Worm (Caenorhabditis elegans): Measurements from ENCODE around the gene ilkp-1.

ilkp-1 gene

DNA sequence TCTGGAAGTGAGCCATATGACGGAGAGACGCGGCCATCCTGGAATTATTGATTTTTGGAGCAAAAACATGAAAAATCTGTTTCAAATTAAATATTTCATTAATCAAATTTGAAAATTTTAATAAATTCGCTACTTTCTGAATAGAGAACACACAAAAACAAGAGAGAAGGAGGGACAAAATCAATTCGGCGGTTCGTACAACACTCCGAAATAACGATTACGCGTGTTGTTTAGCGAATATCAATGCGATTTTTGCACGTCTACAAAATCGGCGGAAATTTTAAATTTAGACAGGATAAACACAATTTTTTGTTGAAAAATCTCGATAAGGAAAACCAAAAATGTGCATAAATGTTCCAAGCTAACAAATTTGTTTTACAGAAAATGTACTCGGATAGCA, at the start of gene ilkp-1, which contains the start of gene sdhd-1:
ilkp-1 (plus strand) TSS at position 380 of the 400 bp plus-strand sequence.
sdhd-1 (minus strand) TSS at position 38 of the 400 bp plus-strand sequence.
- TF ChIP-seq unc-39 (tag; optimal IDR thresholded peaks at IDR 0.05) (no peak), nhr-12 (tag; optimal IDR thresholded peaks at IDR 0.05) (no peak), unc-62 (GFP tag; optimal IDR thresholded peaks at IDR 0.05) (no peak), F13H6.1 (tag; optimal IDR thresholded peaks at IDR 0.05) (no peak), lin-39 (tag; optimal IDR thresholded peaks at IDR 0.05) (no peak), ztf-4 (tag; optimal IDR thresholded peaks at IDR 0.05) (no peak), nhr-129 (tag; optimal IDR thresholded peaks at IDR 0.05) (peak; percentile 39), C34F6.9 (tag; optimal IDR thresholded peaks at IDR 0.05) (peak; percentile 84), elt-1 (tag; optimal IDR thresholded peaks at IDR 0.05) (no peak), crh-2 (tag; optimal IDR thresholded peaks at IDR 0.05) (peak; percentile 86), ZK546.5 (tag; optimal IDR thresholded peaks at IDR 0.05) (no peak), ama-1 (optimal IDR thresholded peaks at IDR 0.05) (no peak), nhr-21 (tag; optimal IDR thresholded peaks at IDR 0.05) (peak; percentile 8), nhr-77 (tag; optimal IDR thresholded peaks at IDR 0.05) (no peak), ztf-11 (tag; optimal IDR thresholded peaks at IDR 0.05) (no peak), aly-2 (tag; optimal IDR thresholded peaks at IDR 0.05) (no peak), lsy-2 (tag; optimal IDR thresholded peaks at IDR 0.05) (peak in 1 of 2 experiments; percentile 75), nhr-25 (tag; optimal IDR thresholded peaks at IDR 0.05) (no peak), zag-1 (tag; optimal IDR thresholded peaks at IDR 0.05) (no peak), lin-13 (GFP tag; optimal IDR thresholded peaks at IDR 0.05) (no peak), egl-27 (tag; optimal IDR thresholded peaks at IDR 0.05) (no peak), unc-55 (GFP tag; optimal IDR thresholded peaks at IDR 0.05) (peak; percentile 68), gmeb-1 (tag; optimal IDR thresholded peaks at IDR 0.05) (peak; percentile 59), elt-3 (tag; optimal IDR thresholded peaks at IDR 0.05) (no peak), fos-1 (tag; optimal IDR thresholded peaks at IDR 0.05) (peak; percentile 15), nhr-11 (tag; optimal IDR thresholded peaks at IDR 0.05) (no peak), lin-11 (tag; optimal IDR thresholded peaks at IDR 0.05) (no peak), skn-1 (tag; optimal IDR thresholded peaks at IDR 0.05) (no peak), sma-3 (GFP tag; optimal IDR thresholded peaks at IDR 0.05) (peak; percentile 22), sem-4 (tag; optimal IDR thresholded peaks at IDR 0.05) (no peak), mab-5 (tag; optimal IDR thresholded peaks at IDR 0.05) (no peak), blmp-1 (tag; optimal IDR thresholded peaks at IDR 0.05; ENCODE audit: insufficient read depth) (no peak), peb-1 (tag; optimal IDR thresholded peaks at IDR 0.05) (no peak), alr-1 (tag; optimal IDR thresholded peaks at IDR 0.05) (no peak), mdl-1 (tag; optimal IDR thresholded peaks at IDR 0.05) (no peak), mbf-1 (tag; optimal IDR thresholded peaks at IDR 0.05) (no peak), R02D3.7 (tag; optimal IDR thresholded peaks at IDR 0.05) (no peak), nhr-6 (tag; optimal IDR thresholded peaks at IDR 0.05) (peak; percentile 25), nhr-10 (tag; optimal IDR thresholded peaks at IDR 0.05) (no peak), ceh-82 (tag; optimal IDR thresholded peaks at IDR 0.05) (no peak), nhr-23 (tag; optimal IDR thresholded peaks at IDR 0.05) (no peak), ztf-1 (GFP tag; conservative IDR thresholded peaks at IDR 0.05) (no peak), nhr-237 (tag; optimal IDR thresholded peaks at IDR 0.05) (no peak), snpc-4 (tag; optimal IDR thresholded peaks at IDR 0.05) (no peak), sma-9 (GFP tag; optimal IDR thresholded peaks at IDR 0.05) (peak; percentile 34), sma-9 (tag; optimal IDR thresholded peaks at IDR 0.05) (no peak), dmd-4 (tag; optimal IDR thresholded peaks at IDR 0.05) (no peak), ceh-16 (tag; optimal IDR thresholded peaks at IDR 0.05) (no peak), Y55F3AM.14 (GFP tag; optimal IDR thresholded peaks at IDR 0.05) (no peak)
